Comparison of ENCODE assay signal across 2 fruit fly cellular contexts in the genomic region with DNA sequence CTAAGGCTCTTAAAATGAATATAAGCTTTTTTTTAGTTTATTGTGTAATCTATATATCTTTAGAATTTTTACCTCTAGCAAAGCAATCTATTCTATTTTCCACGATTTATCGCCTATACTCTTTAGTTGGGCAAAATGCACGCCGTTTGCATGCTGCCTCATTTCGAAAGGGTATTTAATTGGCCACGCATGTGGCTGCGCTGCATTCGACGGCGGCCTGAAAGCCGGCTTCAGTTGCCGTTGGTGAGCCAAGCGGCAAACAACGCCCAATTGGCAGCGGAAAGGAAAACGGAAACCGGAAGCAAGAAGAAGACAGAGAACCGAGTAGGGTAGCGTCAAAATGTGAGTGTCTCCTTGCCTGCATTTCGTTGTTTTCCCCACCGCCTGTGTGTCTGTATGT.
TF ChIP-seq lines count a peak whose summit lies in the region.

A gene (plus strand): TSS at position 251 of the 400 bp plus-strand sequence.

TF ChIP-seq in whole organism, embryonic, 481 proteins besides CTCF, POLR2A, EP300 and RAD21 (continued from another document and continues in another):
- peak; percentile 29 for TF ChIP-seq CG9727 (GFP tag; optimal IDR thresholded peaks at IDR 0.05; lab: Kevin White, UChicago)
- peak; percentile 36; the same call in 1 of the 3 replicates for TF ChIP-seq row (GFP tag; IDR thresholded peaks at IDR 0.05; lab: Robert Waterston, UW)
- TF ChIP-seq Med (GFP tag; lab: Kevin White, UChicago): peak; percentile 72
- 0 out of 2 replicates have a peak, but pooled peaks have one; percentile 25 for TF ChIP-seq Nf-YA (GFP tag; IDR thresholded peaks at IDR 0.05; lab: Robert Waterston, UW)
- TF ChIP-seq stwl (tag; optimal IDR thresholded peaks at IDR 0.05; lab: Kevin White, UChicago): peak; percentile 17
- peak; percentile 32 for TF ChIP-seq ac (GFP tag; optimal IDR thresholded peaks at IDR 0.05; lab: Kevin White, UChicago)
- TF ChIP-seq scrt (GFP tag; optimal IDR thresholded peaks at IDR 0.05; lab: Kevin White, UChicago): no peak
- 0 out of 3 replicates have a peak, but pooled peaks have one; percentile 14 for TF ChIP-seq tgo (GFP tag; IDR thresholded peaks at IDR 0.05; lab: Robert Waterston, UW)
- TF ChIP-seq lab (GFP tag; optimal IDR thresholded peaks at IDR 0.05; lab: Kevin White, UChicago): peak; percentile 11
- peak; percentile 2 for TF ChIP-seq CG10431 (GFP tag; optimal IDR thresholded peaks at IDR 0.05; lab: Kevin White, UChicago)
- TF ChIP-seq Sox102F (GFP tag; optimal IDR thresholded peaks at IDR 0.05; lab: Kevin White, UChicago): peak; percentile 20
- no peak for TF ChIP-seq CG5180 (GFP tag; optimal IDR thresholded peaks at IDR 0.05; lab: Kevin White, UChicago)
- TF ChIP-seq CG2712 (tag; optimal IDR thresholded peaks at IDR 0.05; lab: Kevin White, UChicago): peak; percentile 15
- no peak for TF ChIP-seq CG6654 (GFP tag; optimal IDR thresholded peaks at IDR 0.05; lab: Kevin White, UChicago)
- TF ChIP-seq lov (optimal IDR thresholded peaks at IDR 0.05; lab: Kevin White, UChicago): no peak
- TF ChIP-seq lov (GFP tag; IDR thresholded peaks at IDR 0.05; lab: Robert Waterston, UW): 0 out of 3 replicates have a peak, but pooled peaks have one; percentile 63
- peak; percentile 10 for TF ChIP-seq CG33557 (GFP tag; optimal IDR thresholded peaks at IDR 0.05; lab: Kevin White, UChicago)
- TF ChIP-seq psq (GFP tag; optimal IDR thresholded peaks at IDR 0.05; lab: Kevin White, UChicago): no peak
- TF ChIP-seq dan (GFP tag; IDR thresholded peaks at IDR 0.05; lab: Robert Waterston, UW): no peak
- TF ChIP-seq Ptx1 (GFP tag; IDR thresholded peaks at IDR 0.05; lab: Robert Waterston, UW): 0 out of 2 replicates have a peak, but pooled peaks have one; percentile 18
- peak; percentile 9 for TF ChIP-seq phol (tag; optimal IDR thresholded peaks at IDR 0.05; lab: Kevin White, UChicago)
- TF ChIP-seq CG6175 (GFP tag; IDR thresholded peaks at IDR 0.05; lab: Robert Waterston, UW): 0 out of 3 replicates have a peak, but pooled peaks have one; percentile 32
- no peak for TF ChIP-seq ERR (GFP tag; optimal IDR thresholded peaks at IDR 0.05; lab: Kevin White, UChicago)
- no peak for TF ChIP-seq CG16815 (GFP tag; optimal IDR thresholded peaks at IDR 0.05; lab: Kevin White, UChicago)
- no peak for TF ChIP-seq CG10209 (GFP tag; optimal IDR thresholded peaks at IDR 0.05; lab: Kevin White, UChicago)
- TF ChIP-seq Blimp-1 (GFP tag; optimal IDR thresholded peaks at IDR 0.05; lab: Kevin White, UChicago): peak; percentile 42
- peak; percentile 39 for TF ChIP-seq CG15479 (GFP tag; optimal IDR thresholded peaks at IDR 0.05; lab: Kevin White, UChicago)
- TF ChIP-seq bsh (GFP tag; optimal IDR thresholded peaks at IDR 0.05; lab: Kevin White, UChicago): peak in 1 of 2 experiments; percentile 20
- TF ChIP-seq maf-S (GFP tag; optimal IDR thresholded peaks at IDR 0.05; lab: Kevin White, UChicago): no peak
- peak; percentile 30 for TF ChIP-seq CG6813 (GFP tag; optimal IDR thresholded peaks at IDR 0.05; lab: Kevin White, UChicago)
- no peak for TF ChIP-seq esg (GFP tag; conservative IDR thresholded peaks at IDR 0.05; lab: Robert Waterston, UW)
- no peak for TF ChIP-seq CG30020 (tag; optimal IDR thresholded peaks at IDR 0.05; lab: Kevin White, UChicago)
- TF ChIP-seq prd (optimal IDR thresholded peaks at IDR 0.05; lab: Kevin White, UChicago): no peak
- TF ChIP-seq prd (GFP tag; IDR thresholded peaks at IDR 0.05; lab: Robert Waterston, UW): peak; percentile 63; the same call in 1 of the 3 replicates
- no peak for TF ChIP-seq CG8765 (GFP tag; IDR thresholded peaks at IDR 0.05; lab: Robert Waterston, UW)
- TF ChIP-seq Hr51 (GFP tag; optimal IDR thresholded peaks at IDR 0.05; lab: Kevin White, UChicago): no peak
- peak; percentile 27 for TF ChIP-seq gsb-n (tag; optimal IDR thresholded peaks at IDR 0.05; lab: Kevin White, UChicago)
- TF ChIP-seq Awh (GFP tag; IDR thresholded peaks at IDR 0.05; lab: Robert Waterston, UW): 0 out of 2 replicates have a peak, but pooled peaks have one; percentile 28
- no peak for TF ChIP-seq disco-r (GFP tag; optimal IDR thresholded peaks at IDR 0.05; lab: Kevin White, UChicago)
- TF ChIP-seq crol (GFP tag; IDR thresholded peaks at IDR 0.05; lab: Robert Waterston, UW): peak; percentile 18; the same call in 1 of the 2 replicates
- 0 out of 2 replicates have a peak, but pooled peaks have one; percentile 27 for TF ChIP-seq gsb (GFP tag; IDR thresholded peaks at IDR 0.05; lab: Robert Waterston, UW)
- TF ChIP-seq fd102C (GFP tag; optimal IDR thresholded peaks at IDR 0.05; lab: Kevin White, UChicago): peak; percentile 52
- no peak for TF ChIP-seq CG17829 (tag; optimal IDR thresholded peaks at IDR 0.05; lab: Kevin White, UChicago)
- peak; percentile 57 for TF ChIP-seq Elba2 (GFP tag; optimal IDR thresholded peaks at IDR 0.05; lab: Kevin White, UChicago)
- TF ChIP-seq gem (tag; optimal IDR thresholded peaks at IDR 0.05; lab: Kevin White, UChicago): peak; percentile 27
- peak; percentile 19 for TF ChIP-seq fd64A (GFP tag; optimal IDR thresholded peaks at IDR 0.05; lab: Kevin White, UChicago)
- peak; percentile 17 for TF ChIP-seq nerfin-1 (tag; optimal IDR thresholded peaks at IDR 0.05; lab: Kevin White, UChicago)
- no peak for TF ChIP-seq CG3065 (GFP tag; optimal IDR thresholded peaks at IDR 0.05; lab: Kevin White, UChicago)
- TF ChIP-seq D19A (tag; optimal IDR thresholded peaks at IDR 0.05; lab: Kevin White, UChicago): peak; percentile 88
- TF ChIP-seq wdn (GFP tag; IDR thresholded peaks at IDR 0.05; lab: Robert Waterston, UW): no peak
- TF ChIP-seq ATbp (GFP tag; optimal IDR thresholded peaks at IDR 0.05; lab: Kevin White, UChicago): peak; percentile 12
- no peak for TF ChIP-seq knrl (GFP tag; IDR thresholded peaks at IDR 0.05; lab: Robert Waterston, UW; ENCODE audit: partially characterized antibody)
- no peak for TF ChIP-seq CG7745 (tag; optimal IDR thresholded peaks at IDR 0.05; lab: Kevin White, UChicago)
- no peak for TF ChIP-seq CG11085 (GFP tag; IDR thresholded peaks at IDR 0.05; lab: Robert Waterston, UW)
- TF ChIP-seq gce (GFP tag; IDR thresholded peaks at IDR 0.05; lab: Robert Waterston, UW): 0 out of 3 replicates have a peak, but pooled peaks have one; percentile 18
- 0 out of 2 replicates have a peak, but pooled peaks have one; percentile 13 for TF ChIP-seq NFAT (GFP tag; IDR thresholded peaks at IDR 0.05; lab: Robert Waterston, UW)
- peak; percentile 25 for TF ChIP-seq Kr (GFP tag; optimal IDR thresholded peaks at IDR 0.05; lab: Kevin White, UChicago)
- TF ChIP-seq ap (GFP tag; IDR thresholded peaks at IDR 0.05; lab: Robert Waterston, UW): peak; percentile 27; the same call in 1 of the 2 replicates
- TF ChIP-seq HLHmδ (GFP tag; optimal IDR thresholded peaks at IDR 0.05; lab: Kevin White, UChicago): peak; percentile 59
- no peak for TF ChIP-seq CG34376 (GFP tag; optimal IDR thresholded peaks at IDR 0.05; lab: Kevin White, UChicago)
- peak; percentile 42 for TF ChIP-seq CG1233 (GFP tag; optimal IDR thresholded peaks at IDR 0.05; lab: Kevin White, UChicago)

TF ChIP-seq in whole organism, prepupa, 60 proteins besides CTCF, POLR2A, EP300 and RAD21 (continued from another document):
- TF ChIP-seq Eip93F (GFP tag; optimal IDR thresholded peaks at IDR 0.05; lab: Kevin White, UChicago): no peak
- peak; percentile 10 for TF ChIP-seq net (GFP tag; optimal IDR thresholded peaks at IDR 0.05; lab: Kevin White, UChicago)
- no peak for TF ChIP-seq CG10631 (GFP tag; optimal IDR thresholded peaks at IDR 0.05; lab: Kevin White, UChicago)
- peak; percentile 75 for TF ChIP-seq Eip78C (GFP tag; lab: Kevin White, UChicago)
- no peak for TF ChIP-seq CG10669 (GFP tag; optimal IDR thresholded peaks at IDR 0.05; lab: Kevin White, UChicago)
- no peak for TF ChIP-seq CG11762 (GFP tag; optimal IDR thresholded peaks at IDR 0.05; lab: Kevin White, UChicago; ENCODE audit: insufficient read depth)
- no peak for TF ChIP-seq cyc (GFP tag; optimal IDR thresholded peaks at IDR 0.05; lab: Kevin White, UChicago)
- no peak for TF ChIP-seq CG11902 (GFP tag; optimal IDR thresholded peaks at IDR 0.05; lab: Kevin White, UChicago)
- no peak for TF ChIP-seq fkh (GFP tag; optimal IDR thresholded peaks at IDR 0.05; lab: Kevin White, UChicago)
- TF ChIP-seq pdm3 (GFP tag; optimal IDR thresholded peaks at IDR 0.05; lab: Kevin White, UChicago): peak; percentile 41
- TF ChIP-seq CG6808 (GFP tag; optimal IDR thresholded peaks at IDR 0.05; lab: Kevin White, UChicago): peak; percentile 23
- no peak for TF ChIP-seq CG3032 (tag; optimal IDR thresholded peaks at IDR 0.05; lab: Kevin White, UChicago)
- no peak for TF ChIP-seq salr (GFP tag; optimal IDR thresholded peaks at IDR 0.05; lab: Kevin White, UChicago)
- 0 out of 3 replicates have a peak, but pooled peaks have one; percentile 37 for TF ChIP-seq CG8119 (GFP tag; IDR thresholded peaks at IDR 0.05; lab: Robert Waterston, UW)
